Worm (Caenorhabditis elegans) whole organism, late embryonic: ENCODE data around the gene gsnl-1.

Experiments used
- K09A11.1 ChIP-seq: sonication (generic microtip); optimal IDR thresholded peaks from 2 replicates; lab custom pipeline; 2017; ENCODE audit warnings: antibody characterized with exemption, mild to moderate bottlenecking, missing genetic modification characterization, missing compliant biosample characterization; ENCODE audit not compliant: insufficient read depth
- T23F11.4 ChIP-seq: fragments of 200-800 bp; sonication (Bioruptor generic); optimal IDR thresholded peaks from 2 replicates; lab custom pipeline; 2018; ENCODE audit warnings: mild to moderate bottlenecking, missing genetic modification characterization, missing compliant biosample characterization
- Y22D7AL.16 ChIP-seq: sonication (generic microtip); optimal IDR thresholded peaks from 2 replicates; lab custom pipeline; 2016; ENCODE audit warnings: missing genetic modification characterization, missing compliant biosample characterization
- ahr-1 ChIP-seq: sonication (generic microtip); optimal IDR thresholded peaks from 2 replicates; lab custom pipeline; 2016; ENCODE audit warnings: missing genetic modification characterization, missing compliant biosample characterization
- ceh-18 ChIP-seq: sonication (generic microtip); optimal IDR thresholded peaks from 2 replicates; lab custom pipeline; 2016; ENCODE audit warnings: missing genetic modification characterization, missing compliant biosample characterization
- ceh-19 ChIP-seq: fragments of 200-800 bp; sonication (Bioruptor generic); optimal IDR thresholded peaks from 2 replicates; lab custom pipeline; 2018; ENCODE audit warnings: mild to moderate bottlenecking, missing genetic modification characterization, missing compliant biosample characterization
- ceh-2 ChIP-seq: sonication (generic microtip); optimal IDR thresholded peaks from 2 replicates; lab custom pipeline; 2016; ENCODE audit warnings: missing genotype, missing genetic modification characterization, missing compliant biosample characterization
- ceh-30 ChIP-seq: fragments of 150-350 bp; optimal IDR thresholded peaks from 2 replicates; lab custom pipeline; 2014; ENCODE audit warnings: missing biosample characterization, missing genetic modification characterization
- ceh-31 ChIP-seq: sonication (generic microtip); optimal IDR thresholded peaks from 2 replicates; lab custom pipeline; 2016; ENCODE audit warnings: missing genetic modification characterization, missing compliant biosample characterization
- ceh-9 ChIP-seq: sonication (generic microtip); optimal IDR thresholded peaks from 2 replicates; lab custom pipeline; 2016; ENCODE audit warnings: mild to moderate bottlenecking, missing genetic modification characterization, inconsistent platforms, missing compliant biosample characterization
- che-1 ChIP-seq: sonication (generic microtip); optimal IDR thresholded peaks from 2 replicates; lab custom pipeline; 2016; ENCODE audit warnings: mild to moderate bottlenecking, missing genetic modification characterization, missing compliant biosample characterization
- dmd-4 ChIP-seq: sonication (generic microtip); optimal IDR thresholded peaks from 2 replicates; lab custom pipeline; 2016; ENCODE audit warnings: borderline replicate concordance, missing genetic modification characterization, missing compliant biosample characterization
- elt-2 ChIP-seq: sonication (generic microtip); optimal IDR thresholded peaks from 2 replicates; lab custom pipeline; 2016; ENCODE audit warnings: missing genetic modification reagents, missing genetic modification characterization, missing compliant biosample characterization
- elt-4 ChIP-seq: sonication (generic microtip); optimal IDR thresholded peaks from 2 replicates; lab custom pipeline; 2016; ENCODE audit warnings: missing genetic modification characterization, missing compliant biosample characterization
- ets-4 ChIP-seq: sonication (generic microtip); optimal IDR thresholded peaks from 2 replicates; lab custom pipeline; 2016; ENCODE audit warnings: missing genetic modification characterization, missing compliant biosample characterization
- eyg-1 ChIP-seq: sonication (generic microtip); optimal IDR thresholded peaks from 2 replicates; lab custom pipeline; 2016; ENCODE audit warnings: missing genotype, missing genetic modification characterization, missing compliant biosample characterization
- hlh-30 ChIP-seq: sonication (generic microtip); optimal IDR thresholded peaks from 2 replicates; lab custom pipeline; 2017; ENCODE audit warnings: antibody characterized with exemption, missing genetic modification characterization, missing compliant biosample characterization; ENCODE audit not compliant: insufficient read depth
- hlh-8 ChIP-seq: sonication (generic microtip); optimal IDR thresholded peaks from 2 replicates; lab custom pipeline; 2016; ENCODE audit warnings: missing genotype, missing genetic modification characterization, missing compliant biosample characterization
- lin-11 ChIP-seq: fragments of 200-800 bp; sonication (Bioruptor generic); optimal IDR thresholded peaks from 2 replicates; lab custom pipeline; 2018; ENCODE audit warnings: mild to moderate bottlenecking, missing genetic modification characterization, missing compliant biosample characterization
- madf-2 ChIP-seq: sonication (generic microtip); optimal IDR thresholded peaks from 2 replicates; lab custom pipeline; 2017; ENCODE audit warnings: missing genetic modification characterization, missing compliant biosample characterization
- mec-3 ChIP-seq: sonication (generic microtip); optimal IDR thresholded peaks from 2 replicates; lab custom pipeline; 2016; ENCODE audit warnings: borderline replicate concordance, missing genetic modification characterization, missing compliant biosample characterization
- nfya-1 ChIP-seq: sonication (generic microtip); optimal IDR thresholded peaks from 2 replicates; lab custom pipeline; 2017; ENCODE audit warnings: missing genetic modification characterization, mild to moderate bottlenecking, missing compliant biosample characterization, antibody characterized with exemption, moderate library complexity
- nhr-11 ChIP-seq: fragments of 150-350 bp; optimal IDR thresholded peaks from 2 replicates; lab custom pipeline; 2014; ENCODE audit warnings: missing biosample characterization, missing genetic modification characterization
- npax-4 ChIP-seq: sonication (generic microtip); optimal IDR thresholded peaks from 2 replicates; lab custom pipeline; 2016; ENCODE audit warnings: missing genetic modification characterization, missing compliant biosample characterization
- pha-2 ChIP-seq: sonication (generic microtip); optimal IDR thresholded peaks from 2 replicates; lab custom pipeline; 2017; ENCODE audit warnings: mild to moderate bottlenecking, missing genetic modification characterization, missing compliant biosample characterization
- pha-4 ChIP-seq: fragments of 150-350 bp; optimal IDR thresholded peaks from 2 replicates; lab custom pipeline; 2018; ENCODE audit warnings: missing biosample characterization, missing genetic modification reagents, missing genetic modification characterization
- pros-1 ChIP-seq: fragments of 150-350 bp; optimal IDR thresholded peaks from 2 replicates; lab custom pipeline; 2014; ENCODE audit warnings: missing biosample characterization, missing genetic modification reagents, missing genetic modification characterization
- sdc-2 ChIP-seq: sonication (generic microtip); optimal IDR thresholded peaks from 2 replicates; lab custom pipeline; 2016; ENCODE audit warnings: missing genotype, missing genetic modification characterization, missing compliant biosample characterization
- syd-9 ChIP-seq: sonication (generic microtip); optimal IDR thresholded peaks from 2 replicates; lab custom pipeline; 2016; ENCODE audit warnings: mild to moderate bottlenecking, missing genetic modification characterization, moderate library complexity, missing compliant biosample characterization
- tbx-7 ChIP-seq: sonication (generic microtip); optimal IDR thresholded peaks from 2 replicates; lab custom pipeline; 2016; ENCODE audit warnings: missing genotype, missing genetic modification characterization, missing compliant biosample characterization
- ttx-3 ChIP-seq: sonication (generic microtip); optimal IDR thresholded peaks from 2 replicates; lab custom pipeline; 2016; ENCODE audit warnings: missing genetic modification reagents, missing genetic modification characterization, missing compliant biosample characterization
- unc-42 ChIP-seq: sonication (generic microtip); optimal IDR thresholded peaks from 2 replicates; lab custom pipeline; 2016; ENCODE audit warnings: missing genotype, missing genetic modification characterization, missing compliant biosample characterization
- unc-55 ChIP-seq: sonication (generic microtip); optimal IDR thresholded peaks from 2 replicates; lab custom pipeline; 2017; ENCODE audit warnings: missing biosample characterization, missing genetic modification reagents, missing genetic modification characterization
- zip-5 ChIP-seq: sonication (generic microtip); optimal IDR thresholded peaks from 2 replicates; lab custom pipeline; 2016; ENCODE audit warnings: missing genetic modification characterization, missing compliant biosample characterization
- ztf-16 ChIP-seq: sonication (generic microtip); optimal IDR thresholded peaks from 2 replicates; lab custom pipeline; 2017; ENCODE audit warnings: missing genetic modification characterization, missing compliant biosample characterization

The gsnl-1 gene

ce11 chrV:9462605-9463004, 34.2 kb upstream of the gsnl-1 start, which contains the start of gene F07D3.3:
Gene F07D3.3 (minus strand): TSS chrV:9462705.
- TF ChIP-seq npax-4 (tag; lab: Kevin White, UChicago) (no peak), dmd-4 (tag; lab: Kevin White, UChicago) (no peak), ceh-30 (tag; lab: Kevin White, UChicago) (no peak), ceh-19 (GFP tag; lab: Kevin White, UChicago) (no peak)

- TF ChIP-seq tbx-7 (tag; lab: Kevin White, UChicago) (no peak), ceh-18 (tag; lab: Kevin White, UChicago) (no peak), T23F11.4 (GFP tag; lab: Kevin White, UChicago) (no peak), dmd-4 (tag; lab: Kevin White, UChicago) (no peak), pha-2 (tag; lab: Kevin White, UChicago) (no peak), ztf-16 (tag; lab: Kevin White, UChicago) (no peak), pros-1 (tag; lab: Kevin White, UChicago) (no peak), ets-4 (tag; lab: Kevin White, UChicago) (no peak), ttx-3 (tag; lab: Kevin White, UChicago) (no peak), syd-9 (tag; lab: Kevin White, UChicago) (no peak), ahr-1 (tag; lab: Kevin White, UChicago) (no peak), ceh-30 (tag; lab: Kevin White, UChicago) (no peak), hlh-30 (tag; lab: Kevin White, UChicago) (no peak), elt-4 (tag; lab: Kevin White, UChicago) (no peak), hlh-8 (tag; lab: Kevin White, UChicago) (no peak), lin-11 (tag; lab: Kevin White, UChicago) (no peak)
- TF ChIP-seq, all 69 proteins: peak for 0
Observed at ce11 chrV:9465529-9465928, 31.3 kb upstream of the gsnl-1 start.

- no peak for TF ChIP-seq sdc-2 (tag; lab: Kevin White, UChicago)
- no peak for TF ChIP-seq eyg-1 (tag; lab: Kevin White, UChicago)
- no peak for TF ChIP-seq che-1
- TF ChIP-seq unc-42 (tag; lab: Kevin White, UChicago), result no peak
- TF ChIP-seq, all 69 proteins: peak for 0
Observed at ce11 chrV:9471675-9472074, 25.2 kb upstream of the gsnl-1 start, which contains the start of gene flp-6. Gene flp-6 (plus strand): TSS chrV:9471975.

- TF ChIP-seq nfya-1 (tag; lab: Kevin White, UChicago) (no peak), ceh-9 (tag; lab: Kevin White, UChicago) (no peak), ceh-31 (tag; lab: Kevin White, UChicago) (no peak), zip-5 (tag; lab: Kevin White, UChicago) (no peak), lin-11 (tag; lab: Kevin White, UChicago) (no peak), nhr-11 (tag; lab: Kevin White, UChicago) (no peak), elt-2 (tag; lab: Kevin White, UChicago) (no peak), K09A11.1 (no peak), ceh-18 (tag; lab: Kevin White, UChicago) (no peak)
Observed at ce11 chrV:9473924-9474323, 22.9 kb upstream of the gsnl-1 start.

- TF ChIP-seq ceh-2 (tag; lab: Kevin White, UChicago) (no peak), madf-2 (tag; lab: Kevin White, UChicago) (no peak), nfya-1 (tag; lab: Kevin White, UChicago) (no peak), unc-55 (no peak), unc-42 (tag; lab: Kevin White, UChicago) (no peak), Y22D7AL.16 (tag; lab: Kevin White, UChicago) (no peak), ceh-9 (tag; lab: Kevin White, UChicago) (no peak), pha-4 (tag; lab: Kevin White, UChicago) (no peak), nhr-11 (tag; lab: Kevin White, UChicago) (no peak), mec-3 (tag; lab: Kevin White, UChicago) (no peak), zip-5 (tag; lab: Kevin White, UChicago) (no peak)
- TF ChIP-seq, all 69 proteins: peak for 0
Observed at ce11 chrV:9477863-9478262, 19.0 kb upstream of the gsnl-1 start, which contains the start of gene nas-3. Gene nas-3 (plus strand): TSS chrV:9478163.
